Worm (Caenorhabditis elegans): ENCODE measurements around the gene C29F7.1.
A peak's percentile ranks its signal among the peaks of the same experiment; 100 is the strongest.

- TF ChIP-seq lin-15B (tag; optimal IDR thresholded peaks at IDR 0.05) (no peak), aly-2 (tag; optimal IDR thresholded peaks at IDR 0.05) (no peak), nhr-102 (tag; optimal IDR thresholded peaks at IDR 0.05) (no peak), unc-62 (GFP tag; optimal IDR thresholded peaks at IDR 0.05 in 1 of 2) (peak in 1 of 2 experiments; percentile 66), unc-62 (tag; optimal IDR thresholded peaks at IDR 0.05) (no peak), ama-1 (optimal IDR thresholded peaks at IDR 0.05) (no peak), fkh-10 (GFP tag; optimal IDR thresholded peaks at IDR 0.05) (no peak), F26F4.8 (GFP tag; conservative IDR thresholded peaks at IDR 0.05) (no peak)
These were observed 10.2 kb downstream of the C29F7.1 start, which contains the start of gene C29F7.3 for ce11 chrX:13419884-13420339.
